Fruit fly (Drosophila melanogaster): ENCODE measurements around the gene Vps45.

Vps45 gene

dm6 chr3R:9555334-9555974 is 8.3 kb upstream of the Vps45 start, which contains the start of the genes CG9386 and BckdhA:
Gene CG9386 (minus strand): TSS chr3R:9555408.
Gene BckdhA (plus strand): TSS chr3R:9555785.
- TF ChIP-seq Scr (GFP tag; IDR thresholded peaks at IDR 0.05; ENCODE audit: partially characterized antibody) (peak; percentile 81), CHES-1-like (GFP tag; optimal IDR thresholded peaks at IDR 0.05) (peak; percentile 61), CG3407 (GFP tag; optimal IDR thresholded peaks at IDR 0.05) (peak; percentile 13), CG18262 (tag; optimal IDR thresholded peaks at IDR 0.05) (peak; percentile 56), Vsx1 (GFP tag; optimal IDR thresholded peaks at IDR 0.05) (no peak), fd3F (GFP tag; optimal IDR thresholded peaks at IDR 0.05) (peak; percentile 7), CG10565 (GFP tag; optimal IDR thresholded peaks at IDR 0.05) (no peak), Opbp (GFP tag; IDR thresholded peaks at IDR 0.05; ENCODE audit: partially characterized antibody) (0 out of 3 replicates have a peak, but pooled peaks have one; percentile 5), ken (GFP tag; IDR thresholded peaks at IDR 0.05) (no peak), CG9876 (GFP tag; optimal IDR thresholded peaks at IDR 0.05) (peak; percentile 26), dati (GFP tag; IDR thresholded peaks at IDR 0.05) (no peak), jing (GFP tag; optimal IDR thresholded peaks at IDR 0.05) (no peak), CG17802 (tag; optimal IDR thresholded peaks at IDR 0.05) (no peak), CG12299 (tag; optimal IDR thresholded peaks at IDR 0.05) (no peak), Poxn (GFP tag; IDR thresholded peaks at IDR 0.05) (no peak), trem (tag; optimal IDR thresholded peaks at IDR 0.05) (peak; percentile 52), CG7556 (GFP tag; optimal IDR thresholded peaks at IDR 0.05) (peak; percentile 42), zfh1 (GFP tag; IDR thresholded peaks at IDR 0.05) (no peak), Max (GFP tag; optimal IDR thresholded peaks at IDR 0.05) (peak; percentile 60), Doc3 (GFP tag; IDR thresholded peaks at IDR 0.05; ENCODE audit: partially characterized antibody) (peak; percentile 75), CG5245 (GFP tag; optimal IDR thresholded peaks at IDR 0.05) (peak; percentile 0), CG4328 (GFP tag; optimal IDR thresholded peaks at IDR 0.05) (peak; percentile 52), en (GFP tag; optimal IDR thresholded peaks at IDR 0.05) (no peak), sna (GFP tag; IDR thresholded peaks at IDR 0.05; ENCODE audit: partially characterized antibody) (no peak; the same call in none of the 2 replicates), row (GFP tag; IDR thresholded peaks at IDR 0.05) (peak; percentile 80), CG11696 (GFP tag; IDR thresholded peaks at IDR 0.05) (no peak), her (GFP tag; optimal IDR thresholded peaks at IDR 0.05) (peak; percentile 25), sr (GFP tag; IDR thresholded peaks at IDR 0.05) (no peak), p53 (GFP tag; optimal IDR thresholded peaks at IDR 0.05) (no peak), Ptx1 (GFP tag; IDR thresholded peaks at IDR 0.05) (peak; percentile 47; the same call in 1 of the 2 replicates), CG31441 (GFP tag; IDR thresholded peaks at IDR 0.05) (peak; percentile 52; the same call in 1 of the 2 replicates), CG17612 (GFP tag; IDR thresholded peaks at IDR 0.05) (no peak), pb (GFP tag; optimal IDR thresholded peaks at IDR 0.05) (no peak), Adf1 (GFP tag; IDR thresholded peaks at IDR 0.05) (no peak), dimm (GFP tag; IDR thresholded peaks at IDR 0.05) (no peak), bcd (GFP tag; optimal IDR thresholded peaks at IDR 0.05) (peak; percentile 21), ATbp (GFP tag; optimal IDR thresholded peaks at IDR 0.05) (no peak), CG10274 (GFP tag; optimal IDR thresholded peaks at IDR 0.05) (no peak), gsb-n (tag; optimal IDR thresholded peaks at IDR 0.05) (no peak), Hr51 (GFP tag; optimal IDR thresholded peaks at IDR 0.05) (peak in 1 of 2 experiments; percentile 19), CG14014 (GFP tag; IDR thresholded peaks at IDR 0.05) (peak; percentile 46; the same call in 1 of the 2 replicates), CG6689 (GFP tag; IDR thresholded peaks at IDR 0.05) (peak; percentile 95), psq (GFP tag; optimal IDR thresholded peaks at IDR 0.05) (no peak), CG11695 (GFP tag; IDR thresholded peaks at IDR 0.05) (no peak), CG2116 (GFP tag; optimal IDR thresholded peaks at IDR 0.05) (peak; percentile 81), sisA (GFP tag; IDR thresholded peaks at IDR 0.05) (no peak), CG18619 (GFP tag; optimal IDR thresholded peaks at IDR 0.05) (peak; percentile 32), Hmr (GFP tag; optimal IDR thresholded peaks at IDR 0.05) (peak; percentile 42), Rx (GFP tag; IDR thresholded peaks at IDR 0.05) (no peak), Atf3 (GFP tag; optimal IDR thresholded peaks at IDR 0.05) (no peak)

Data from whole organism, embryonic.